Fruit fly (Drosophila melanogaster) whole organism, embryonic: ENCODE data around the gene Vm32E.

Source experiments
- Ada2b ChIP-seq: fragments of 200-800 bp; sonication (Bioruptor generic); IDR thresholded peaks from 2 replicates; pipeline ENCODE4 v1.3.6; 2022; ENCODE audit warnings: missing biosample characterization, missing genetic modification characterization
- Bdp1 ChIP-seq: fragments of 200-800 bp; sonication (Bioruptor generic); optimal IDR thresholded peaks from 3 replicates; lab custom pipeline; 2016; ENCODE audit warnings: missing biosample characterization, missing genetic modification characterization
- CG13894 ChIP-seq: fragments of 200-800 bp; sonication (Bioruptor generic); optimal IDR thresholded peaks from 3 replicates; lab custom pipeline; 2018; ENCODE audit warnings: missing biosample characterization, mild to moderate bottlenecking, missing genetic modification characterization, moderate library complexity
- CG14050 ChIP-seq: fragments of 200-800 bp; sonication (Bioruptor generic); IDR thresholded peaks from 3 replicates; pipeline ENCODE4 v1.3.6; 2022; ENCODE audit warnings: missing biosample characterization, missing genetic modification characterization
- CG14965 ChIP-seq: fragments of 200-800 bp; sonication (Bioruptor generic); optimal IDR thresholded peaks from 2 replicates; lab custom pipeline; 2016; ENCODE audit warnings: missing biosample characterization, missing genetic modification characterization, borderline replicate concordance
- CG15514 ChIP-seq: fragments of 200-800 bp; sonication (Bioruptor generic); optimal IDR thresholded peaks from 3 replicates; lab custom pipeline; 2017; ENCODE audit warnings: missing biosample characterization, missing genetic modification characterization, mild to moderate bottlenecking, moderate library complexity, missing genetic modification reagents
- CG18599 ChIP-seq: fragments of 200-800 bp; sonication (Bioruptor generic); optimal IDR thresholded peaks from 3 replicates; lab custom pipeline; 2017; ENCODE audit warnings: missing biosample characterization, missing genetic modification characterization, mild to moderate bottlenecking, moderate library complexity, missing genetic modification reagents
- CG2678 ChIP-seq: fragments of 200-800 bp; sonication (Bioruptor generic); optimal IDR thresholded peaks from 3 replicates; lab custom pipeline; 2019; ENCODE audit warnings: missing biosample characterization, mild to moderate bottlenecking, missing genetic modification characterization, moderate library complexity
- CG3163 ChIP-seq: fragments of 200-800 bp; sonication (Bioruptor generic); optimal IDR thresholded peaks from 3 replicates; lab custom pipeline; 2016; ENCODE audit warnings: missing biosample characterization, missing genetic modification characterization
- CG34224 ChIP-seq: fragments of 200-800 bp; sonication (Bioruptor generic); IDR thresholded peaks from 3 replicates; pipeline ENCODE4 v1.3.6; 2022; ENCODE audit warnings: missing biosample characterization, missing genetic modification characterization; ENCODE audit not compliant: partially characterized antibody
- CG3995 ChIP-seq: fragments of 200-800 bp; sonication (Bioruptor generic); optimal IDR thresholded peaks from 3 replicates; lab custom pipeline; 2016; ENCODE audit warnings: missing biosample characterization, missing genetic modification characterization
- CG5180 ChIP-seq: fragments of 200-800 bp; sonication (Bioruptor generic); optimal IDR thresholded peaks from 3 replicates; lab custom pipeline; 2017; ENCODE audit warnings: missing biosample characterization, missing genetic modification characterization, mild to moderate bottlenecking, moderate library complexity, missing genetic modification reagents
- CG6175 ChIP-seq: fragments of 200-800 bp; sonication (Bioruptor generic); IDR thresholded peaks from 3 replicates; pipeline ENCODE4 v1.3.6; 2022; ENCODE audit warnings: missing biosample characterization, missing genetic modification characterization
- CG6765 ChIP-seq: fragments of 200-800 bp; sonication (Bioruptor generic); optimal IDR thresholded peaks from 3 replicates; lab custom pipeline; 2017; ENCODE audit warnings: missing biosample characterization, mild to moderate bottlenecking, missing genetic modification characterization
- CG7987 ChIP-seq: fragments of 200-800 bp; sonication (Bioruptor generic); optimal IDR thresholded peaks from 2 replicates; lab custom pipeline; 2018; ENCODE audit warnings: missing biosample characterization, mild to moderate bottlenecking, missing genetic modification characterization, moderate library complexity
- CG8388 ChIP-seq: fragments of 200-800 bp; sonication (Bioruptor generic); optimal IDR thresholded peaks from 2 replicates; lab custom pipeline; 2019; ENCODE audit warnings: missing biosample characterization, mild to moderate bottlenecking, missing genetic modification characterization, moderate library complexity
- Chrac-16 ChIP-seq: fragments of 200-800 bp; sonication (Bioruptor generic); optimal IDR thresholded peaks from 3 replicates; lab custom pipeline; 2016; ENCODE audit warnings: missing biosample characterization, missing genetic modification characterization
- CkIIα-i1 ChIP-seq: fragments of 200-800 bp; sonication (Bioruptor generic); IDR thresholded peaks from 2 replicates; pipeline ENCODE4 v1.3.6; 2022; ENCODE audit warnings: missing biosample characterization, missing genetic modification characterization
- Drgx ChIP-seq: fragments of 200-800 bp; sonication (Bioruptor generic); IDR thresholded peaks from 2 replicates; pipeline ENCODE4 v1.3.6; 2022; ENCODE audit warnings: missing biosample characterization, missing genetic modification characterization
- ERR ChIP-seq: fragments of 200-800 bp; sonication (Bioruptor generic); optimal IDR thresholded peaks from 2 replicates; lab custom pipeline; 2016; ENCODE audit warnings: missing biosample characterization, missing genetic modification characterization
- GATAe ChIP-seq: fragments of 200-800 bp; sonication (Bioruptor generic); conservative IDR thresholded peaks from 2 replicates; pipeline ENCODE4 v1.3.6; 2022; ENCODE audit warnings: missing biosample characterization, missing genetic modification characterization
- Gug ChIP-seq: fragments of 200-800 bp; sonication (Bioruptor generic); IDR thresholded peaks from 4 replicates; pipeline ENCODE4 v1.3.6; 2022; ENCODE audit warnings: missing biosample characterization, missing genetic modification characterization
- HmgD ChIP-seq: fragments of 200-800 bp; sonication (Bioruptor generic); optimal IDR thresholded peaks from 3 replicates; lab custom pipeline; 2016; ENCODE audit warnings: missing biosample characterization, missing genetic modification characterization
- HmgZ ChIP-seq: fragments of 200-800 bp; sonication (Bioruptor generic); optimal IDR thresholded peaks from 2 replicates; lab custom pipeline; 2018; ENCODE audit warnings: missing biosample characterization, mild to moderate bottlenecking, missing genetic modification characterization
- Jarid2 ChIP-seq: fragments of 200-800 bp; sonication (Bioruptor generic); optimal IDR thresholded peaks from 3 replicates; lab custom pipeline; 2017; ENCODE audit warnings: mild to moderate bottlenecking, missing biosample characterization, missing genetic modification reagents, missing genetic modification characterization
- Nf-YC ChIP-seq: fragments of 200-800 bp; optimal IDR thresholded peaks from 3 replicates; lab custom pipeline; 2019; ENCODE audit warnings: missing biosample characterization, mild to moderate bottlenecking, missing genetic modification characterization, moderate library complexity
- Sry-δ ChIP-seq: fragments of 200-800 bp; sonication (Bioruptor generic); optimal IDR thresholded peaks from 2 replicates; lab custom pipeline; 2016; ENCODE audit warnings: missing biosample characterization, missing genetic modification characterization
- Xbp1 ChIP-seq: fragments of 200-800 bp; sonication (Bioruptor generic); optimal IDR thresholded peaks from 3 replicates; lab custom pipeline; 2016; ENCODE audit warnings: missing biosample characterization, mild to moderate bottlenecking, missing genetic modification characterization
- YL-1 ChIP-seq: fragments of 200-800 bp; sonication (Bioruptor generic); optimal IDR thresholded peaks from 3 replicates; lab custom pipeline; 2017; ENCODE audit warnings: missing biosample characterization, mild to moderate bottlenecking, missing genetic modification characterization
- amos ChIP-seq: fragments of 200-800 bp; sonication (Bioruptor generic); IDR thresholded peaks from 2 replicates; pipeline ENCODE4 v1.3.6; 2022; ENCODE audit warnings: missing biosample characterization, missing genetic modification characterization; ENCODE audit not compliant: partially characterized antibody
- ap ChIP-seq: fragments of 200-800 bp; sonication (Bioruptor generic); IDR thresholded peaks from 2 replicates; pipeline ENCODE4 v1.3.6; 2022; ENCODE audit warnings: missing biosample characterization, missing genetic modification characterization
- ase ChIP-seq: fragments of 200-800 bp; sonication (Bioruptor generic); IDR thresholded peaks from 3 replicates; pipeline ENCODE4 v1.3.6; 2022; ENCODE audit warnings: missing biosample characterization, missing genetic modification characterization
- bbx ChIP-seq: fragments of 200-800 bp; sonication (Bioruptor generic); IDR thresholded peaks from 2 replicates; pipeline ENCODE4 v1.3.6; 2022; ENCODE audit warnings: missing biosample characterization, missing genetic modification characterization; ENCODE audit not compliant: partially characterized antibody
- cad ChIP-seq: fragments of >200 bp; optimal IDR thresholded peaks from 2 replicates; lab custom pipeline; 2017; ENCODE audit warnings: missing biosample characterization, missing genetic modification characterization
- ci ChIP-seq: fragments of 200-800 bp; sonication (Bioruptor generic); IDR thresholded peaks from 3 replicates; pipeline ENCODE4 v1.3.6; 2022; ENCODE audit warnings: missing biosample characterization, missing genetic modification characterization
- dimm ChIP-seq: fragments of 200-800 bp; sonication (Bioruptor generic); IDR thresholded peaks from 2 replicates; pipeline ENCODE4 v1.3.6; 2022; ENCODE audit warnings: missing biosample characterization, missing genetic modification characterization
- dpn ChIP-seq, 2 experiments: fragments of 200-800 bp; sonication (Bioruptor generic); optimal IDR thresholded peaks; 3 replicates each; lab custom pipeline; 2016; ENCODE audit warnings: missing biosample characterization in 2 of 2, missing genetic modification characterization in 2 of 2
- hb ChIP-seq: fragments of 200-800 bp; sonication (Bioruptor generic); IDR thresholded peaks from 3 replicates; pipeline ENCODE4 v1.3.6; 2022; ENCODE audit warnings: missing biosample characterization, missing genetic modification characterization; ENCODE audit not compliant: partially characterized antibody
- hkb ChIP-seq, 2 experiments: fragments of 200-800 bp in 1 of 2; fragments of >200 bp in 1 of 2; sonication (Bioruptor generic) in 1 of 2; IDR thresholded peaks in 1 of 2; optimal IDR thresholded peaks in 1 of 2; 2 replicates each; pipeline versions ENCODE4 v1.3.6 to Lab custom; 2017 to 2022; ENCODE audit warnings: missing biosample characterization in 1 of 2, missing genetic modification characterization in 1 of 2
- jigr1 ChIP-seq: fragments of 200-800 bp; sonication (Bioruptor generic); IDR thresholded peaks from 3 replicates; pipeline ENCODE4 v1.3.6; 2022; ENCODE audit warnings: missing biosample characterization, missing genetic modification characterization
- ken ChIP-seq: fragments of 200-800 bp; sonication (Bioruptor generic); IDR thresholded peaks from 3 replicates; pipeline ENCODE4 v1.3.6; 2022; ENCODE audit warnings: missing biosample characterization, missing genetic modification characterization
- kni ChIP-seq: fragments of 200-800 bp; sonication (Bioruptor generic); optimal IDR thresholded peaks from 3 replicates; lab custom pipeline; 2017; ENCODE audit warnings: mild to moderate bottlenecking, missing biosample characterization, missing genetic modification reagents, missing genetic modification characterization
- lov ChIP-seq, 2 experiments: fragments of 200-800 bp in 1 of 2; fragments of >200 bp in 1 of 2; sonication (Bioruptor generic) in 1 of 2; IDR thresholded peaks in 1 of 2; optimal IDR thresholded peaks in 1 of 2; 2 replicates in 1 of 2; 3 replicates in 1 of 2; pipeline versions ENCODE4 v1.3.6 to Lab custom; 2017 to 2022; ENCODE audit warnings: missing biosample characterization in 1 of 2, missing genetic modification characterization in 1 of 2
- otp ChIP-seq: fragments of 200-800 bp; sonication (Bioruptor generic); IDR thresholded peaks from 3 replicates; pipeline ENCODE4, ENCODE4 v1.3.6; 2022; ENCODE audit warnings: missing biosample characterization, missing genetic modification characterization
- pros ChIP-seq: fragments of 200-800 bp; sonication (Bioruptor generic); optimal IDR thresholded peaks from 3 replicates; lab custom pipeline; 2019; ENCODE audit warnings: missing biosample characterization, mild to moderate bottlenecking, missing genetic modification characterization, moderate library complexity
- psq ChIP-seq: fragments of 200-800 bp; sonication (Bioruptor generic); optimal IDR thresholded peaks from 2 replicates; lab custom pipeline; 2017; ENCODE audit warnings: missing biosample characterization, missing genetic modification characterization
- sens ChIP-seq: fragments of 200-800 bp; sonication (Bioruptor generic); peaks from one replicate; lab custom pipeline; 2016; ENCODE audit warnings: missing biosample characterization, missing genetic modification characterization
- slp2 ChIP-seq: fragments of 200-800 bp; sonication (Bioruptor generic); optimal IDR thresholded peaks from 2 replicates; lab custom pipeline; 2016; ENCODE audit warnings: missing biosample characterization, missing genetic modification characterization
- vfl ChIP-seq: fragments of 200-800 bp; sonication (Bioruptor generic); optimal IDR thresholded peaks from 2 replicates; lab custom pipeline; 2016; ENCODE audit warnings: missing biosample characterization, missing genetic modification characterization
- z ChIP-seq: fragments of 200-800 bp; sonication (Bioruptor generic); IDR thresholded peaks from 3 replicates; pipeline ENCODE4 v1.3.6; 2022; ENCODE audit warnings: missing biosample characterization, missing genetic modification characterization

Vm32E gene

DNA sequence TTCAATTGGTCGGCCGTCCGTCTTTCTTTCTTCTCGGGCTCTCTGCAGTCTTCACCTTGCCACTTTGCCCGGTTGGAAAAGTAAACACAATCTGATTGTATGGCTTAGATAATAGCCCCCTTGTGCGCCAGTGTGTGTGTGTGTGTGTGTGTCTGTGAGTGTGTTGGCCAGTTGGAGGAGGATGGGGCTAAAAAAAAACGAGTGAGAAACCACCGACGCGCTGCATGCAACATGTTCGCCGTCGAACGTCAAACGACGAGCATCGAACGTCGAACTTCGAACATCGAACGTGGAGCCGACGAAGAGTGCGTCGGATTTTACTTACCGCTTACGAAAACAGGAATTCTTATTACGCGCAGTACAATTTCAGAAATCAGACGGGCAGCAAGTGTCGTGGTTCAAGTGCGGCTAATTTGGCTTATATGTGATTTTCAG, 38.9 kb upstream of the Vm32E start, which contains the start of gene ab (continued):
- TF ChIP-seq CG18599 (GFP tag; lab: Kevin White, UChicago) (no peak), vfl (GFP tag; lab: Kevin White, UChicago) (no peak), CG34224 (GFP tag; lab: Robert Waterston, UW) (peak; percentile 20; the same call in 1 of the 3 replicates), Chrac-16 (GFP tag; lab: Kevin White, UChicago) (no peak), HmgD (GFP tag; lab: Kevin White, UChicago) (no peak), amos (GFP tag; lab: Robert Waterston, UW) (no peak), ase (GFP tag; lab: Robert Waterston, UW) (no peak), CG6765 (no peak), CG6175 (GFP tag; lab: Robert Waterston, UW) (peak; percentile 48; the same call in 1 of the 3 replicates), CG3995 (no peak), hb (GFP tag; lab: Robert Waterston, UW) (no peak), pros (GFP tag; lab: Kevin White, UChicago) (peak; percentile 24), Xbp1 (no peak), slp2 (GFP tag; lab: Kevin White, UChicago) (no peak), CkIIα-i1 (GFP tag; lab: Robert Waterston, UW) (no peak), YL-1 (GFP tag; lab: Kevin White, UChicago) (no peak), CG8388 (GFP tag; lab: Kevin White, UChicago) (no peak), cad (no peak), psq (GFP tag; lab: Kevin White, UChicago) (no peak), CG15514 (GFP tag; lab: Kevin White, UChicago) (no peak), bbx (GFP tag; lab: Robert Waterston, UW) (no peak), ci (0 out of 3 replicates have a peak, but pooled peaks have one; percentile 47), CG14965 (GFP tag; lab: Kevin White, UChicago) (no peak), ap (GFP tag; lab: Robert Waterston, UW) (no peak), HmgZ (tag; lab: Kevin White, UChicago) (peak; percentile 3), CG13894 (peak; percentile 12), Nf-YC (tag; lab: Kevin White, UChicago) (peak; percentile 89), CG2678 (tag; lab: Kevin White, UChicago) (no peak), z (GFP tag; lab: Robert Waterston, UW) (peak; percentile 94), CG7987 (GFP tag; lab: Kevin White, UChicago) (peak; percentile 19), Drgx (0 out of 2 replicates have a peak, but pooled peaks have one; percentile 15), kni (GFP tag; lab: Kevin White, UChicago) (peak; percentile 9), jigr1 (GFP tag; lab: Robert Waterston, UW) (no peak), Sry-δ (GFP tag; lab: Kevin White, UChicago) (no peak), dpn (GFP tag; optimal IDR thresholded peaks at IDR 0.05; lab: Kevin White, UChicago) (no peak), ken (GFP tag; lab: Robert Waterston, UW) (no peak), Bdp1 (GFP tag; lab: Kevin White, UChicago) (no peak), Gug (GFP tag; lab: Robert Waterston, UW) (no peak), dimm (GFP tag; lab: Robert Waterston, UW) (no peak), hkb (optimal IDR thresholded peaks at IDR 0.05; lab: Kevin White, UChicago) (no peak), hkb (GFP tag; IDR thresholded peaks at IDR 0.05; lab: Robert Waterston, UW) (0 out of 2 replicates have a peak, but pooled peaks have one; percentile 6), ERR (GFP tag; lab: Kevin White, UChicago) (no peak), otp (GFP tag; lab: Robert Waterston, UW) (0 out of 3 replicates have a peak, but pooled peaks have one; percentile 30), CG5180 (peak; percentile 99), CG3163 (peak; percentile 54), Ada2b (GFP tag; lab: Robert Waterston, UW) (no peak), GATAe (GFP tag; lab: Robert Waterston, UW) (no peak), lov (optimal IDR thresholded peaks at IDR 0.05; lab: Kevin White, UChicago) (no peak), lov (GFP tag; IDR thresholded peaks at IDR 0.05; lab: Robert Waterston, UW) (no peak), Jarid2 (GFP tag; lab: Kevin White, UChicago) (peak; percentile 77), CG14050 (GFP tag; lab: Robert Waterston, UW) (no peak), sens (GFP tag; lab: Kevin White, UChicago) (peak; percentile 38)
